Fruit fly (Drosophila melanogaster) whole organism, pupa: ENCODE results near the gene vri.
A peak's percentile ranks its signal among the peaks of the same experiment; 100 is the strongest.

Experiments used
- CG10348 ChIP-seq: fragments of 200-800 bp; sonication (Bioruptor generic); IDR thresholded peaks from 2 replicates; pipeline ENCODE4 v1.3.6; 2022; ENCODE audit warnings: missing biosample characterization, missing genetic modification characterization
- CG12605 ChIP-seq: fragments of 200-800 bp; sonication (Bioruptor generic); IDR thresholded peaks from 2 replicates; pipeline ENCODE4 v1.3.6; 2022; ENCODE audit warnings: missing biosample characterization, missing genetic modification characterization
- CG13204 ChIP-seq: fragments of 200-800 bp; sonication (Bioruptor generic); optimal IDR thresholded peaks from 2 replicates; lab custom pipeline; 2018; ENCODE audit warnings: missing biosample characterization, mild to moderate bottlenecking, missing genetic modification characterization, moderate library complexity
- CG14655 ChIP-seq: fragments of 200-800 bp; sonication (Bioruptor generic); optimal IDR thresholded peaks from 3 replicates; lab custom pipeline; 2017; ENCODE audit warnings: mild to moderate bottlenecking, missing biosample characterization, missing genetic modification reagents, missing genetic modification characterization
- CG15710 ChIP-seq: fragments of 200-800 bp; sonication (Bioruptor generic); optimal IDR thresholded peaks from 2 replicates; lab custom pipeline; 2018; ENCODE audit warnings: missing biosample characterization, mild to moderate bottlenecking, missing genetic modification characterization, moderate library complexity
- CG17806 ChIP-seq: fragments of 200-800 bp; sonication (Bioruptor generic); optimal IDR thresholded peaks from 2 replicates; lab custom pipeline; 2018; ENCODE audit warnings: missing biosample characterization, mild to moderate bottlenecking, missing genetic modification characterization, moderate library complexity
- CG32121 ChIP-seq: fragments of 200-800 bp; sonication (Bioruptor generic); IDR thresholded peaks from 2 replicates; pipeline ENCODE4 v1.3.6; 2022; ENCODE audit warnings: missing biosample characterization, missing genetic modification characterization
- CG34367 ChIP-seq: fragments of 200-800 bp; sonication (Bioruptor generic); optimal IDR thresholded peaks from 2 replicates; lab custom pipeline; 2018; ENCODE audit warnings: missing biosample characterization, mild to moderate bottlenecking, missing genetic modification characterization
- CG4496 ChIP-seq: fragments of 200-800 bp; sonication (Bioruptor generic); IDR thresholded peaks from 3 replicates; pipeline ENCODE4 v1.3.6; 2022; ENCODE audit warnings: missing biosample characterization, missing genetic modification characterization
- CG8159 ChIP-seq: fragments of 200-800 bp; sonication (Bioruptor generic); optimal IDR thresholded peaks from 3 replicates; lab custom pipeline; 2018; ENCODE audit warnings: missing biosample characterization, mild to moderate bottlenecking, missing genetic modification characterization, moderate library complexity
- CG8301 ChIP-seq: fragments of 200-800 bp; sonication (Bioruptor generic); optimal IDR thresholded peaks from 2 replicates; lab custom pipeline; 2018; ENCODE audit warnings: missing biosample characterization, mild to moderate bottlenecking, missing genetic modification characterization
- CG9948 ChIP-seq: fragments of 200-800 bp; sonication (Bioruptor generic); optimal IDR thresholded peaks from 2 replicates; lab custom pipeline; 2018; ENCODE audit warnings: missing biosample characterization, mild to moderate bottlenecking, missing genetic modification characterization, moderate library complexity
- D1 ChIP-seq: fragments of 200-800 bp; sonication (Bioruptor generic); optimal IDR thresholded peaks from 2 replicates; lab custom pipeline; 2018; ENCODE audit warnings: missing biosample characterization, mild to moderate bottlenecking, missing genetic modification characterization, moderate library complexity
- EcR ChIP-seq: fragments of 200-800 bp; sonication (Bioruptor generic); optimal IDR thresholded peaks from 3 replicates; lab custom pipeline; 2019; ENCODE audit warnings: missing biosample characterization, missing genetic modification characterization, mild to moderate bottlenecking, moderate library complexity, missing genetic modification reagents
- Ets98B ChIP-seq: fragments of 200-800 bp; sonication (Bioruptor generic); IDR thresholded peaks from 2 replicates; pipeline ENCODE4 v1.3.6; 2022; ENCODE audit warnings: missing biosample characterization, missing genetic modification characterization
- Pif1A ChIP-seq: fragments of 200-800 bp; sonication (Bioruptor generic); optimal IDR thresholded peaks from 3 replicates; lab custom pipeline; 2016; ENCODE audit warnings: missing biosample characterization, missing genetic modification characterization
- Pif1B ChIP-seq: fragments of 200-800 bp; sonication (Bioruptor generic); optimal IDR thresholded peaks from 3 replicates; lab custom pipeline; 2016; ENCODE audit warnings: missing biosample characterization, missing genetic modification characterization
- Snoo ChIP-seq: fragments of 200-800 bp; sonication (Bioruptor generic); optimal IDR thresholded peaks from 3 replicates; lab custom pipeline; 2017; ENCODE audit warnings: missing biosample characterization, mild to moderate bottlenecking, missing genetic modification characterization, inconsistent platforms
- fd96Ca ChIP-seq: fragments of 200-800 bp; sonication (Bioruptor generic); IDR thresholded peaks from 3 replicates; pipeline ENCODE4 v1.3.6; 2022; ENCODE audit warnings: missing biosample characterization, missing genetic modification characterization
- gl ChIP-seq: fragments of 200-800 bp; sonication (Bioruptor generic); optimal IDR thresholded peaks from 2 replicates; lab custom pipeline; 2018; ENCODE audit warnings: missing biosample characterization, mild to moderate bottlenecking, missing genetic modification characterization
- rn ChIP-seq: fragments of 200-800 bp; sonication (Bioruptor generic); IDR thresholded peaks from 2 replicates; pipeline ENCODE4 v1.3.6; 2022; ENCODE audit warnings: missing biosample characterization, missing genetic modification characterization

Gene vri

DNA sequence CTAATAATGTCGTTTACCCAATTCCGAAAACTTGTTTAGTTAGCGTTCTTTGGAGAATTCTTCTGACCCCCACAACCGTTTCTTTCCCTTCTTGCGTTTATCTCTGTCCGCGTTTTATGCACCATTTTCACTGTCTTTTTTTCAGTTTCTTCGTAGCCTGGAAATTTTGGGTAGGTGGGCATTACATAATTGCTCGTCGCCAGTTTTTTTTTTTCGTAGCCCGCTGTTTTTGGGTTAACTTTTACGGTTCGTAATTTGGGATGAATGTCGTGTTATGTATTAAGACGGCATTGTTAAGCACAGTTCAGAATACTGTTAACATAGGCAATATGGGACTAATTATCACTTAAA lies 9.2 kb downstream of the vri start:
- TF ChIP-seq D1 (tag; lab: Kevin White, UChicago) (no peak), fd96Ca (no peak), CG13204 (GFP tag; lab: Kevin White, UChicago) (no peak), Pif1B (GFP tag; lab: Kevin White, UChicago) (no peak), Snoo (tag; lab: Kevin White, UChicago) (no peak), CG17806 (tag; lab: Kevin White, UChicago) (no peak), Ets98B (GFP tag; lab: Robert Waterston, UW) (no peak), CG34367 (no peak), CG14655 (no peak), CG8159 (tag; lab: Kevin White, UChicago) (no peak), CG4496 (no peak), CG15710 (tag; lab: Kevin White, UChicago) (no peak), CG32121 (GFP tag; lab: Robert Waterston, UW) (no peak), CG12605 (GFP tag; lab: Robert Waterston, UW) (no peak)

DNA sequence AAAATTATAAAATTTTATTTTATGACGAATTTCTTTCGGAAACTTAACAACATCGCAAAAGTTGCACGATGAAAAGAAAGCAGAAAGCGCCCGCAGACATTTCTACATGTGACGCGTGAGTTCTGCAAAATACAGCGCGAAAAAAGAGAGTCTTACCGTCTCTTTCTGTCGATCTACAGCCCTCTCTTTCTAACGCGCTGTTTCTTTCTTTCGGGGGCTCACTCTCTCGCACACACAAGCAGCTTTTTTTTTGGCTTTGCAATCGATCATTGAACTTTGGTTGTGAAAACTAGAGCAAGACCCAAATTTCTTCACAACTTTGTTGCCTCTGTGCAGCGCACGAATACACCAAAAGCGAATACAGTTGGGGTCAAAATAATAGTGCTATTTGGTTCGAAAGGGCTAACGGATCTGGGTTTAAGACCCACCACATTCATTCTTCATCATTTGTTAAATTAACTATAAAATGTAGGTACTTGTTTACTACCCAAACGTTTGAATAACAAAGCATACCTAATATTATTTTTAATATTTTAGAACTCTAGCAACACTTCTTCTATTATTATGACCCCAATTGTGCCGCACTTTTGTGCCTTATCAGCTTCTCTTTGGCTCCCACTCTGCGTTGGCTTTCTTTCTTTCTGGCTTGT lies 10.4 kb downstream of the vri start:
- peak; percentile 73 for TF ChIP-seq Pif1A (GFP tag; lab: Kevin White, UChicago)
- TF ChIP-seq CG17806 (tag; lab: Kevin White, UChicago), result peak; percentile 27
- TF ChIP-seq CG12605 (GFP tag; lab: Robert Waterston, UW), result no peak
- peak; percentile 60; the same call in 2 of the 3 replicates for TF ChIP-seq CG4496
- TF ChIP-seq CG32121 (GFP tag; lab: Robert Waterston, UW), result peak; percentile 73
- TF ChIP-seq CG9948 (tag; lab: Kevin White, UChicago), result peak; percentile 42
- no peak for TF ChIP-seq CG13204 (GFP tag; lab: Kevin White, UChicago)
- 0 out of 3 replicates have a peak, but pooled peaks have one; percentile 27 for TF ChIP-seq fd96Ca
- no peak for TF ChIP-seq D1 (tag; lab: Kevin White, UChicago)
- no peak for TF ChIP-seq gl (tag; lab: Kevin White, UChicago)
- peak; percentile 78 for TF ChIP-seq Snoo (tag; lab: Kevin White, UChicago)
- TF ChIP-seq CG8159 (tag; lab: Kevin White, UChicago), result peak; percentile 40
- no peak for TF ChIP-seq Ets98B (GFP tag; lab: Robert Waterston, UW)
- TF ChIP-seq CG10348 (GFP tag; lab: Robert Waterston, UW), result no peak
- TF ChIP-seq EcR (GFP tag; lab: Kevin White, UChicago), result no peak
- peak; percentile 54 for TF ChIP-seq CG8301 (tag; lab: Kevin White, UChicago)
- peak; percentile 45 for TF ChIP-seq CG14655
- TF ChIP-seq rn (GFP tag; lab: Robert Waterston, UW), result no peak
- peak; percentile 53 for TF ChIP-seq CG15710 (tag; lab: Kevin White, UChicago)
- TF ChIP-seq Pif1B (GFP tag; lab: Kevin White, UChicago), result peak; percentile 6
- TF ChIP-seq CG34367, result no peak

DNA sequence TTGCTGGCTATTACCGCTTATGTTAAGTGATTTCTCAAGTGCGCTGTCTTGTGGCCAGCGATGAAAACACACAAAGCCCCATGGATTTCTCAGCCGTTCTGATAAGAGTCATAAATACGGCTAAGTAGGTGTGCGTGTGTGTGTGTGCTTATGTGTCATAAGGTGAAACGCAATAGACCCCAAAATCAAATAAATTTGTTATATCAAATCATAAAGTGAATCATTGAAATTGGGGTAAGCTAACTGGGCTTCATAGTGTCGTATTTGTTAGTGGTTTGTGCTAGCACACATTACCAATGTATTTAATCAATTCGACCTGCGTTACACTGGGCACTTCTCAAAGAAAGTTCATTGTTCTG lies 10.9 kb downstream of the vri start:
- 0 out of 3 replicates have a peak, but pooled peaks have one; percentile 1 for TF ChIP-seq CG4496
- no peak for TF ChIP-seq rn (GFP tag; lab: Robert Waterston, UW)
- TF ChIP-seq, all 21 proteins: peak for 1

DNA sequence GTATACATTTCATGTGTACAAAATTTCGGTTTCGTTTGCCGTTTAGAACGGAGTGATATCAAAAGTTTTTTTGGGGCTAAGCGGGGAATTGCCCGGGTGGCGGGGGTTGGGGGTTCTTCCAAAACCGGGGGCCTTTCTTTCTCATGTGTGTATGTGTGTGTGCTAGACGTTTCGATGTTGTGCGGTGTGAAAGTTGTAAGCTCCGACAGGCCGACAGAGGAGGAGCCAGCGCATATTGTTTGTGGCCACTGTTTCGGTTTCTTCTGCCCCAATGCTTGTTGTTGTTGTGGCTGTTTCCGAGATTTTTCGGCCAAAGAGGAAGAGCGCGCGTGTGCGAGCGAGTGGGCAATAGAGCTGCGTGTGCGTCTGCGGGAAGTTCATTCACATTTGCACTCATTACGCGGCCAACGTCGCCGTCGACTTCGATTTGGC lies 11.5 kb downstream of the vri start:
- peak; percentile 47 for TF ChIP-seq EcR (GFP tag; lab: Kevin White, UChicago)
- no peak for TF ChIP-seq CG4496
- TF ChIP-seq Pif1B (GFP tag; lab: Kevin White, UChicago), result no peak
- no peak for TF ChIP-seq gl (tag; lab: Kevin White, UChicago)
- TF ChIP-seq CG8159 (tag; lab: Kevin White, UChicago), result no peak
- TF ChIP-seq CG8301 (tag; lab: Kevin White, UChicago), result no peak
- no peak for TF ChIP-seq CG34367

DNA sequence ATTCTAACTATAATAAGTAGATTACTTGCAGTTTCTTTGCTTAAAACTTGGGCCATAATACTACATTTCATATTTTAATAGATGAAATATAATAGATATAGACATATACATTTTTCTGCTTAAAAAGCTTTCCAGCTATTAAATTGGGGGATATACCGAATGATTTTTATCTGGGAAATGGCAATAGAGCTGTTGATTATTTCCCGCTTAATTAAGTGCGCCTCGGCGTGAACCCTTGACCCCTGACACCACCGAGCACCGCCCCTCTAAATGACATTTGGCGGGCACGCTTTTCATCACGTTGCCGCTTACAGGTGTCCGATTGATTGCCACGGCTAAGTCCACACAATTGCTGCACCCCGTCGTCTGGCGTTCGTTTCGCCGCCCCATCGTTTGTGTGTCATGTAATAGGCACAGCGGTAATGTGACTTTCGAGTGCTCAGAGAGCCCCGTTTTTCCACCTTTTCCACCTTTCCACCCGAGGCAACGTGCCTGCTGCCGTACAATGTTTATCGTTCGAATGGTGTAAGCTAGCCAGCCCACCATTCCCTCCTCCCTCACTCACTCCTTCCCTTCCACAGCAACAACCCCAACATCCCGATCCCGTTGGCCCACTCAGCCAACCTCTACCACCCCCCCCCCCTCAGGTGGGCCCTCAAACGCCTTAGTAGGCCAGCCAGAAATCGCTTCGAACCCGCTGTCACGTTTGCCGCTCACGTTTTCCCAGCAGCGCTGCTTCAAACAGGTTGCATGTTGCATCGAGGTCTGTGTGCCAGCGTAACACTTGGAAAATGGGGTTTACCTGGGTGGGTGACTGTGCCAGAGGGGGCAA lies 12.3 kb downstream of the vri start:
- no peak for TF ChIP-seq rn (GFP tag; lab: Robert Waterston, UW)
- no peak for TF ChIP-seq CG10348 (GFP tag; lab: Robert Waterston, UW)
- peak; percentile 78 for TF ChIP-seq EcR (GFP tag; lab: Kevin White, UChicago)
- TF ChIP-seq CG13204 (GFP tag; lab: Kevin White, UChicago), result peak; percentile 89
- no peak for TF ChIP-seq D1 (tag; lab: Kevin White, UChicago)
- peak; percentile 4 for TF ChIP-seq Pif1B (GFP tag; lab: Kevin White, UChicago)
- no peak for TF ChIP-seq CG8159 (tag; lab: Kevin White, UChicago)
- TF ChIP-seq Ets98B (GFP tag; lab: Robert Waterston, UW), result peak; percentile 37; the same call in 1 of the 2 replicates
- no peak; the same call in 2 of the 3 replicates for TF ChIP-seq CG4496
- TF ChIP-seq fd96Ca, result no peak

DNA sequence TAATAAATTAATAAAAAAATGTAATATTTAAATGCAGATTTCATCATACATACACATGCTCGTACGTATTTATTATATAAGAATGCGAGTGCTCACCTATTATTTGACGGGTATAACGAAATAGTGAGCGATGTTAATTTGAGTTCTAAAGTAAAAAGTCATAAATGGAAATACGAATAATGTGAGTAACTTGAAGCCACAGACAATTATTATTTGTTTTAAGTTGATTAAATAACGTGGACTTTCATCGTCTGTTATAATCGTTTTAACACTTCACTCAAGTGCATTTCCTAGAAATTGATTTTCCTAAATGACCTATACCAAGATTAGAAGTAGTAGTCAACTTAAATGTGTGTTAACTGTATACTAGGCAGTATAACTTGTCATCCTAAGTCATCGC lies 13.5 kb downstream of the vri start:
- TF ChIP-seq CG8301 (tag; lab: Kevin White, UChicago) (no peak), CG14655 (peak; percentile 3), Pif1A (GFP tag; lab: Kevin White, UChicago) (peak; percentile 37), fd96Ca (no peak), Ets98B (GFP tag; lab: Robert Waterston, UW) (no peak; the same call in 1 of the 2 replicates), CG17806 (tag; lab: Kevin White, UChicago) (no peak), CG32121 (GFP tag; lab: Robert Waterston, UW) (no peak), gl (tag; lab: Kevin White, UChicago) (no peak), rn (GFP tag; lab: Robert Waterston, UW) (no peak), D1 (tag; lab: Kevin White, UChicago) (no peak), CG10348 (GFP tag; lab: Robert Waterston, UW) (no peak), Snoo (tag; lab: Kevin White, UChicago) (no peak), CG4496 (no peak), CG15710 (tag; lab: Kevin White, UChicago) (peak; percentile 37), CG9948 (tag; lab: Kevin White, UChicago) (peak; percentile 3), CG12605 (GFP tag; lab: Robert Waterston, UW) (no peak), CG34367 (no peak), CG13204 (GFP tag; lab: Kevin White, UChicago) (no peak), CG8159 (tag; lab: Kevin White, UChicago) (peak; percentile 38), EcR (GFP tag; lab: Kevin White, UChicago) (no peak), Pif1B (GFP tag; lab: Kevin White, UChicago) (peak; percentile 5)
- TF ChIP-seq, all 21 proteins: peak for 6
